Worm (Caenorhabditis elegans): Measurements from ENCODE around the gene dpy-20.

The dpy-20 gene

DNA sequence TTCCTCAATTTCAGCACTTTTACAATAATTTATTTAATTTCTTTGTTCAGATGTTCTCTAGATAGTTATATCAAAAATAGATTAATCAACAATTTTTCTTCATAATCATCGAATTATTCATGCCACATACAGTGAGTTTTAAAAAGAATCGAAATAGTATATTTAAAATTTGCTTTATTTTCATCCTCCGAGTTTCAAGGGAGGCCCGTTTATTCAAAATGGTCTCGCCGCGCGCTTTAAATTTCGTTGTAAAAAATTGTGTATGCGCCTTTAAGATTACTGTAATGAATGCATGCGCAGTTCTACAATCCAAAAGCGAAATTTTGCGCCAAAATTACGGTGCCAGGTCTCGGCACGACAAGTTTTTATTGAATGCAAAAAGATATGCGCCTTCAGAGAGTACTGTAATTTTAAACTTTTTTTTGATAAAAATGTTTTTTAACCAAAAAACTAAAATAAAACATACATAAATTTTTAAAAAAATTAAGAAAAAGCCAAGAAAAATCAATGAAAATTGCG is 40.8 kb downstream of the dpy-20 start, which contains the start of gene ZK792.1:
Gene ZK792.1 (plus strand): TSS at position 51 of the 519 bp plus-strand sequence.
- no peak for TF ChIP-seq mdt-29 (GFP tag; IDR thresholded peaks at IDR 0.05)
- TF ChIP-seq nhr-25 (tag; optimal IDR thresholded peaks at IDR 0.05; ENCODE audit: borderline replicate concordance, insufficient read depth), result no peak
- TF ChIP-seq zag-1 (tag; optimal IDR thresholded peaks at IDR 0.05), result no peak
- no peak for TF ChIP-seq pqm-1 (tag; optimal IDR thresholded peaks at IDR 0.05)
- TF ChIP-seq aha-1 (tag), result peak; percentile 49
- no peak for TF ChIP-seq ama-1 (optimal IDR thresholded peaks at IDR 0.05)

ce11 chrIV:11656144-11656780 is 44.4 kb downstream of the dpy-20 start, which contains the start of gene ZK809.5:
ZK809.5 (plus strand) TSS chrIV:11656730.
- TF ChIP-seq D1046.2 (GFP tag; IDR thresholded peaks at IDR 0.05) (no peak), lsy-2 (tag; optimal IDR thresholded peaks at IDR 0.05) (peak in 1 of 2 experiments; percentile 20), aha-1 (tag) (peak; percentile 46), mes-2 (tag; optimal IDR thresholded peaks at IDR 0.05; ENCODE audit: poor library complexity, severe bottlenecking) (peak; percentile 54)

DNA sequence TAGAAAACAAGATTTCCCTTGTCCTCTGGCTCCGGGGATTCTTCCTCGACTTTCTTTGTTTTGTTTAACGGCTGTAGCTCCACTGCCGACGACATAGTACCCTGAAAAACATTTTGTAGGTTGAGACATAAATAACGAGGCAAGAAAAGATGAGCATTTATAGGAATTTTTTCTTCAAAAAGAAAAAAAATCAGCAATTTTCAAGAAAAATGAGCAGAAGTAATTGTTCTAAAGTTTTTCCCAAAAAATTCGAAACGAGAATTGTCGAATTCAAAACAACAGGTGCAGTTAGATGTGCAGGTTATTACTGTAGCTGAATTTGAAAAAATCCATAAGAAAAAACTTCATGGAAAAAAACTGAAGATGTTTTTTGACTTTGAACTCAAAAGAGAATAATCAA is 45.3 kb downstream of the dpy-20 start, which contains the start of gene ent-1:
Gene ent-1 (minus strand): TSS at position 101 of the 400 bp plus-strand sequence.
- no peak for TF ChIP-seq arid-1 (GFP tag; conservative IDR thresholded peaks at IDR 0.05)
- TF ChIP-seq zfp-3 (GFP tag; conservative IDR thresholded peaks at IDR 0.05), result no peak
- TF ChIP-seq lsy-2 (tag; optimal IDR thresholded peaks at IDR 0.05), result peak in 1 of 2 experiments; percentile 9
- TF ChIP-seq aha-1 (tag), result peak; percentile 70

ce11 chrIV:11651965-11652453 is 48.6 kb downstream of the dpy-20 start, which contains the start of the genes acl-3 and ndub-6:
acl-3 (minus strand) TSS chrIV:11652023.
ndub-6 (plus strand) TSS chrIV:11652403.
- no peak for TF ChIP-seq attf-4 (tag; optimal IDR thresholded peaks at IDR 0.05)
- TF ChIP-seq spr-3 (GFP tag; optimal IDR thresholded peaks at IDR 0.05), result no peak
- no peak for TF ChIP-seq daf-19 (GFP tag; conservative IDR thresholded peaks at IDR 0.05)
- no peak for TF ChIP-seq daf-16 (GFP tag; optimal IDR thresholded peaks at IDR 0.05)
- peak; percentile 14 for TF ChIP-seq daf-16 (tag; optimal IDR thresholded peaks at IDR 0.05)
- peak; percentile 64 for TF ChIP-seq mes-2 (tag; optimal IDR thresholded peaks at IDR 0.05; ENCODE audit: poor library complexity, severe bottlenecking)
- TF ChIP-seq ZK546.5 (tag; optimal IDR thresholded peaks at IDR 0.05), result no peak
- no peak for TF ChIP-seq rbr-2 (tag; optimal IDR thresholded peaks at IDR 0.05)
- TF ChIP-seq cey-2 (tag; optimal IDR thresholded peaks at IDR 0.05; ENCODE audit: borderline replicate concordance, insufficient read depth), result no peak
- TF ChIP-seq unc-62 (GFP tag; optimal IDR thresholded peaks at IDR 0.05 in 1 of 2), result no peak
- no peak for TF ChIP-seq unc-62 (tag; optimal IDR thresholded peaks at IDR 0.05)
- no peak for TF ChIP-seq F37D6.2 (tag; optimal IDR thresholded peaks at IDR 0.05)

DNA sequence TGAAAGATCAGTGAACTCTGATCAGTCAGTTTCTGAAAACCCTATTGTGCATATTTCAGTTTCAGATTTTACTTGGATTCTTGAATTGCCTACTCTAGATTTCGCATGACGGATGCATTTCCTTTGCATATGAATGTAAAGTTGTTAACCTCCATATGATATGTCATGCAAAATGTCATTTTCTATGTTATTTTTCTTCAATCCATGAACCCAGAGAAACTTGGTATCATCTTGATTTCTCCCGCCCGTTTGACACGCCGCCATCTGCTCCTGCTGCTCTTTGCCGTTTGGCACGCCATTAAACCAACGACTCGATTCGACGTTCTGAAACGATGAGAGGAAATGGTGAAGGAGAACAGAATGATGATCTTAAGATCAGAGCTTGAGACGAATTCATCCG is 50.3 kb downstream of the dpy-20 start:
- TF ChIP-seq unc-62 (GFP tag; optimal IDR thresholded peaks at IDR 0.05 in 1 of 2) (peak in 1 of 2 experiments; percentile 93), unc-62 (tag; optimal IDR thresholded peaks at IDR 0.05) (no peak), F44E2.7 (GFP tag; IDR thresholded peaks at IDR 0.05) (no peak)

- peak in 1 of 2 experiments; percentile 77 for TF ChIP-seq daf-16 (GFP tag; optimal IDR thresholded peaks at IDR 0.05)
- TF ChIP-seq daf-16 (tag; optimal IDR thresholded peaks at IDR 0.05), result no peak
- no peak for TF ChIP-seq gei-8 (GFP tag; optimal IDR thresholded peaks at IDR 0.05)
- TF ChIP-seq unc-62 (GFP tag; optimal IDR thresholded peaks at IDR 0.05 in 1 of 2), result peak in 1 of 2 experiments; percentile 87
- TF ChIP-seq unc-62 (tag; optimal IDR thresholded peaks at IDR 0.05), result no peak
- peak; percentile 44 for TF ChIP-seq hlh-11 (tag; optimal IDR thresholded peaks at IDR 0.05)
- no peak for TF ChIP-seq nhr-11 (tag; optimal IDR thresholded peaks at IDR 0.05)
- TF ChIP-seq lim-7 (GFP tag; IDR thresholded peaks at IDR 0.05), result no peak
- no peak for TF ChIP-seq hmg-1.1 (GFP tag; IDR thresholded peaks at IDR 0.05)
- TF ChIP-seq ZK337.2 (GFP tag; IDR thresholded peaks at IDR 0.05), result no peak
- TF ChIP-seq lin-39 (tag; optimal IDR thresholded peaks at IDR 0.05), result no peak
- TF ChIP-seq hlh-30 (tag; optimal IDR thresholded peaks at IDR 0.05; ENCODE audit: insufficient read depth), result peak; percentile 5
These were observed 51.6 kb downstream of the dpy-20 start, which contains the start of gene ZK809.8 for ce11 chrIV:11649031-11649430. ZK809.8 (minus strand) TSS chrIV:11649064.

Measured in whole organism, L4 larva.